Fruit fly (Drosophila melanogaster) whole organism, embryonic: ENCODE results near the gene Bet5.

ENCODE experiments used
- Asciz ChIP-seq: fragments of 200-800 bp; sonication (Bioruptor generic); optimal IDR thresholded peaks from 2 replicates; lab custom pipeline; 2017; ENCODE audit warnings: missing biosample characterization, mild to moderate bottlenecking, missing genetic modification characterization, missing genetic modification reagents
- Atf3 ChIP-seq: fragments of 200-800 bp; sonication (Bioruptor generic); optimal IDR thresholded peaks from 3 replicates; lab custom pipeline; 2016; ENCODE audit warnings: missing biosample characterization, missing genetic modification characterization
- CG10565 ChIP-seq: fragments of 200-800 bp; sonication (Bioruptor generic); optimal IDR thresholded peaks from 3 replicates; lab custom pipeline; 2016; ENCODE audit warnings: missing biosample characterization, mild to moderate bottlenecking, missing genetic modification characterization
- CG11504 ChIP-seq: fragments of 200-800 bp; sonication (Bioruptor generic); optimal IDR thresholded peaks from 3 replicates; lab custom pipeline; 2019; ENCODE audit warnings: missing biosample characterization, mild to moderate bottlenecking, missing genetic modification characterization, moderate library complexity
- CG11695 ChIP-seq: fragments of 200-800 bp; sonication (Bioruptor generic); IDR thresholded peaks from 3 replicates; pipeline ENCODE4 v1.3.6; 2022; ENCODE audit warnings: missing biosample characterization, missing genetic modification characterization
- CG14860 ChIP-seq: fragments of 200-800 bp; sonication (Bioruptor generic); IDR thresholded peaks from 3 replicates; pipeline ENCODE4 v1.3.6; 2022; ENCODE audit warnings: missing biosample characterization, missing genetic modification characterization; ENCODE audit not compliant: partially characterized antibody
- CG15601 ChIP-seq: fragments of 200-800 bp; sonication (Bioruptor generic); optimal IDR thresholded peaks from 3 replicates; lab custom pipeline; 2019; ENCODE audit warnings: missing biosample characterization, mild to moderate bottlenecking, missing genetic modification characterization, moderate library complexity
- CG17361 ChIP-seq: fragments of 200-800 bp; sonication (Bioruptor generic); IDR thresholded peaks from 3 replicates; pipeline ENCODE4 v1.3.6; 2022; ENCODE audit warnings: missing biosample characterization, missing genetic modification characterization
- CG17385 ChIP-seq: fragments of 200-800 bp; sonication (Bioruptor generic); optimal IDR thresholded peaks from 3 replicates; lab custom pipeline; 2018; ENCODE audit warnings: missing biosample characterization, mild to moderate bottlenecking, missing genetic modification characterization
- CG18262 ChIP-seq: fragments of 200-800 bp; optimal IDR thresholded peaks from 3 replicates; lab custom pipeline; 2019; ENCODE audit warnings: missing biosample characterization, mild to moderate bottlenecking, missing genetic modification characterization, moderate library complexity
- CG2120 ChIP-seq: fragments of 200-800 bp; sonication (Bioruptor generic); optimal IDR thresholded peaks from 3 replicates; lab custom pipeline; 2016; ENCODE audit warnings: missing biosample characterization, missing genetic modification characterization
- CG2202 ChIP-seq: fragments of 200-800 bp; sonication (Bioruptor generic); optimal IDR thresholded peaks from 2 replicates; lab custom pipeline; 2018; ENCODE audit warnings: missing biosample characterization, mild to moderate bottlenecking, missing genetic modification characterization
- CG32772 ChIP-seq: fragments of 200-800 bp; sonication (Bioruptor generic); IDR thresholded peaks from 2 replicates; pipeline ENCODE4 v1.3.6; 2022; ENCODE audit warnings: missing biosample characterization, missing genetic modification characterization
- CG3838 ChIP-seq: fragments of 200-800 bp; sonication (Bioruptor generic); optimal IDR thresholded peaks from 3 replicates; lab custom pipeline; 2016; ENCODE audit warnings: missing biosample characterization, missing genetic modification characterization
- CG4617 ChIP-seq: fragments of 200-800 bp; sonication (Bioruptor generic); optimal IDR thresholded peaks from 3 replicates; lab custom pipeline; 2016; ENCODE audit warnings: missing biosample characterization, missing genetic modification characterization, borderline replicate concordance
- CG6654 ChIP-seq: fragments of 200-800 bp; sonication (Bioruptor generic); optimal IDR thresholded peaks from 2 replicates; lab custom pipeline; 2017; ENCODE audit warnings: missing biosample characterization, mild to moderate bottlenecking, missing genetic modification characterization
- CG6791 ChIP-seq: fragments of 200-800 bp; sonication (Bioruptor generic); IDR thresholded peaks from 3 replicates; pipeline ENCODE4 v1.3.6; 2022; ENCODE audit warnings: missing biosample characterization, missing genetic modification characterization; ENCODE audit not compliant: partially characterized antibody
- CG8281 ChIP-seq: fragments of 200-800 bp; sonication (Bioruptor generic); optimal IDR thresholded peaks from 2 replicates; lab custom pipeline; 2018; ENCODE audit warnings: missing biosample characterization, mild to moderate bottlenecking, missing genetic modification characterization, moderate library complexity
- CG8290 ChIP-seq, 3 experiments: fragments of 200-800 bp; sonication (Bioruptor generic); optimal IDR thresholded peaks; 2 replicates each; lab custom pipeline; 2016 to 2019; ENCODE audit warnings: missing biosample characterization in 3 of 3, missing genetic modification characterization in 3 of 3, mild to moderate bottlenecking in 2 of 3, moderate library complexity in 1 of 3
- CG8388 ChIP-seq: fragments of 200-800 bp; sonication (Bioruptor generic); optimal IDR thresholded peaks from 2 replicates; lab custom pipeline; 2019; ENCODE audit warnings: missing biosample characterization, mild to moderate bottlenecking, missing genetic modification characterization, moderate library complexity
- CG8765 ChIP-seq: fragments of 200-800 bp; sonication (Bioruptor generic); IDR thresholded peaks from 2 replicates; pipeline ENCODE4 v1.3.6; 2022; ENCODE audit warnings: missing biosample characterization, missing genetic modification characterization
- Dfd ChIP-seq, 2 experiments: fragments of >200 bp; optimal IDR thresholded peaks; 2 replicates each; lab custom pipeline; 2017; ENCODE audit warnings: missing biosample characterization in 2 of 2, missing genetic modification characterization in 2 of 2
- Dip3 ChIP-seq: fragments of 200-800 bp; sonication (Bioruptor generic); optimal IDR thresholded peaks from 3 replicates; lab custom pipeline; 2016; ENCODE audit warnings: missing biosample characterization, missing genetic modification characterization
- Fer2 ChIP-seq: fragments of 200-800 bp; sonication (Bioruptor generic); optimal IDR thresholded peaks from 2 replicates; lab custom pipeline; 2018; ENCODE audit warnings: missing biosample characterization, mild to moderate bottlenecking, missing genetic modification characterization, moderate library complexity
- Hsf ChIP-seq: fragments of 200-800 bp; sonication (Bioruptor generic); optimal IDR thresholded peaks from 3 replicates; lab custom pipeline; 2016; ENCODE audit warnings: missing biosample characterization, missing genetic modification characterization
- Lim3 ChIP-seq: fragments of 200-800 bp; sonication (Bioruptor generic); IDR thresholded peaks from 2 replicates; pipeline ENCODE4 v1.3.6; 2022; ENCODE audit warnings: missing biosample characterization, missing genetic modification characterization
- Lpt ChIP-seq: fragments of >200 bp; optimal IDR thresholded peaks from 2 replicates; lab custom pipeline; 2018; ENCODE audit warnings: missing biosample characterization, missing genetic modification characterization
- MTF-1 ChIP-seq: fragments of 200-800 bp; sonication (Bioruptor generic); optimal IDR thresholded peaks from 2 replicates; lab custom pipeline; 2018; ENCODE audit warnings: missing biosample characterization, mild to moderate bottlenecking, missing genetic modification characterization, borderline replicate concordance
- Nf-YB ChIP-seq: fragments of 200-800 bp; sonication (Bioruptor generic); optimal IDR thresholded peaks from 3 replicates; lab custom pipeline; 2019; ENCODE audit warnings: missing biosample characterization, mild to moderate bottlenecking, missing genetic modification characterization, moderate library complexity
- Ssrp ChIP-seq: fragments of 200-800 bp; sonication (Bioruptor generic); optimal IDR thresholded peaks from 2 replicates; lab custom pipeline; 2018; ENCODE audit warnings: missing biosample characterization, mild to moderate bottlenecking, missing genetic modification characterization, moderate library complexity
- ap ChIP-seq: fragments of 200-800 bp; sonication (Bioruptor generic); IDR thresholded peaks from 2 replicates; pipeline ENCODE4 v1.3.6; 2022; ENCODE audit warnings: missing biosample characterization, missing genetic modification characterization
- bigmax ChIP-seq: fragments of 200-800 bp; sonication (Bioruptor generic); optimal IDR thresholded peaks from 2 replicates; lab custom pipeline; 2018; ENCODE audit warnings: missing biosample characterization, mild to moderate bottlenecking, missing genetic modification characterization
- chn ChIP-seq: fragments of 200-800 bp; sonication (Bioruptor generic); optimal IDR thresholded peaks from 2 replicates; lab custom pipeline; 2016; ENCODE audit warnings: missing biosample characterization, missing genetic modification characterization
- ci ChIP-seq: fragments of 200-800 bp; sonication (Bioruptor generic); IDR thresholded peaks from 3 replicates; pipeline ENCODE4 v1.3.6; 2022; ENCODE audit warnings: missing biosample characterization, missing genetic modification characterization
- crol ChIP-seq: fragments of 200-800 bp; sonication (Bioruptor generic); IDR thresholded peaks from 2 replicates; pipeline ENCODE4 v1.3.6; 2022; ENCODE audit warnings: missing biosample characterization, missing genetic modification characterization
- eve ChIP-seq, 2 experiments: fragments of >200 bp; optimal IDR thresholded peaks; 2 replicates each; lab custom pipeline; 2017; ENCODE audit warnings: missing biosample characterization in 2 of 2, missing genetic modification characterization in 2 of 2
- ewg ChIP-seq: fragments of 200-800 bp; sonication (Bioruptor generic); optimal IDR thresholded peaks from 3 replicates; lab custom pipeline; 2017; ENCODE audit warnings: mild to moderate bottlenecking, missing biosample characterization, missing genetic modification reagents, missing genetic modification characterization
- eyg ChIP-seq: fragments of 200-800 bp; sonication (Bioruptor generic); optimal IDR thresholded peaks from 3 replicates; lab custom pipeline; 2016; ENCODE audit warnings: missing biosample characterization, missing genetic modification characterization
- fd3F ChIP-seq: fragments of 200-800 bp; sonication (Bioruptor generic); optimal IDR thresholded peaks from 2 replicates; lab custom pipeline; 2018; ENCODE audit warnings: missing biosample characterization, mild to moderate bottlenecking, missing genetic modification characterization, moderate library complexity
- gfzf ChIP-seq: fragments of 200-800 bp; sonication (Bioruptor generic); optimal IDR thresholded peaks from 2 replicates; lab custom pipeline; 2016; ENCODE audit warnings: missing biosample characterization, mild to moderate bottlenecking, missing genetic modification characterization, moderate library complexity
- grau ChIP-seq: fragments of 200-800 bp; optimal IDR thresholded peaks from 3 replicates; lab custom pipeline; 2019; ENCODE audit warnings: missing biosample characterization, mild to moderate bottlenecking, missing genetic modification characterization, moderate library complexity
- insv ChIP-seq, 2 experiments: fragments of 200-800 bp; sonication (Bioruptor generic); optimal IDR thresholded peaks; 3 replicates each; lab custom pipeline; 2016 to 2018; ENCODE audit warnings: missing biosample characterization in 2 of 2, missing genetic modification characterization in 2 of 2
- jigr1 ChIP-seq: fragments of 200-800 bp; sonication (Bioruptor generic); IDR thresholded peaks from 3 replicates; pipeline ENCODE4 v1.3.6; 2022; ENCODE audit warnings: missing biosample characterization, missing genetic modification characterization
- knrl ChIP-seq: fragments of 200-800 bp; sonication (Bioruptor generic); IDR thresholded peaks from 3 replicates; pipeline ENCODE4 v1.3.6; 2022; ENCODE audit warnings: missing biosample characterization, missing genetic modification characterization; ENCODE audit not compliant: partially characterized antibody
- pan ChIP-seq, 4 experiments: fragments of >200 bp in 3 of 4; fragments of 200-800 bp in 1 of 4; sonication (Bioruptor generic) in 1 of 4; optimal IDR thresholded peaks in 3 of 4; IDR thresholded peaks in 1 of 4; 2 replicates each; pipeline versions ENCODE4 v1.3.6 to Lab custom; 2017 to 2022; ENCODE audit warnings: missing biosample characterization in 2 of 4, missing genetic modification characterization in 2 of 4, mixed read lengths in 1 of 4
- sens ChIP-seq: fragments of 200-800 bp; sonication (Bioruptor generic); peaks from one replicate; lab custom pipeline; 2016; ENCODE audit warnings: missing biosample characterization, missing genetic modification characterization
- sens-2 ChIP-seq: fragments of 200-800 bp; sonication (Bioruptor generic); IDR thresholded peaks from 2 replicates; pipeline ENCODE4 v1.3.6; 2022; ENCODE audit warnings: missing biosample characterization, missing genetic modification characterization
- sug ChIP-seq: fragments of 200-800 bp; optimal IDR thresholded peaks from 2 replicates; lab custom pipeline; 2019; ENCODE audit warnings: missing biosample characterization, mild to moderate bottlenecking, missing genetic modification characterization, moderate library complexity
- twi ChIP-seq: fragments of 200-800 bp; optimal IDR thresholded peaks from 2 replicates; lab custom pipeline; 2019; ENCODE audit warnings: missing biosample characterization, mild to moderate bottlenecking, missing genetic modification characterization, moderate library complexity
- zfh2 ChIP-seq: fragments of 200-800 bp; sonication (Bioruptor generic); optimal IDR thresholded peaks from 2 replicates; lab custom pipeline; 2016; ENCODE audit warnings: missing biosample characterization, missing genetic modification characterization

Bet5 gene

DNA sequence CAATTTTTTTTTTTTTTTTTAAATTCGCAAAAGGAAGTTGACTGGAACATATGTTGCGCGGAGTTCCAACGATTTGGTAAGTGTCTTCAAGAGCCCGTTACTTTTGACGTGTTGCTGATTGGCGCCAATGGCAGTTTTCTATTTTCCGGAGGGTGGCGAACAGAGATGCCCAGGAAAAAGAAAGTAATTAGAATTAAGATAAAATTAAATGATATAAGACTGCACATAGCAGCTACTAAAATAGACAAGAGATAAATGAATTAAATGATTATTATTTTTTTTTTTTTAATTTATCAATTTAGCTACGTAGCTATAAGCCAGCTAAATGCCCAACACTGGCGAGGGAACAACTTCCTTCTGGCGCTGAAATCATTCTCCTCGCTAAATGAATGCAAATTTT lies 42.2 kb downstream of the Bet5 start (continued):
- TF ChIP-seq CG15601 (tag; lab: Kevin White, UChicago) (no peak), sug (tag; lab: Kevin White, UChicago) (no peak), ci (peak; percentile 60; the same call in 1 of the 3 replicates), CG6654 (no peak), jigr1 (GFP tag; lab: Robert Waterston, UW) (no peak), Lim3 (GFP tag; lab: Robert Waterston, UW) (no peak), zfh2 (GFP tag; lab: Kevin White, UChicago) (no peak), Lpt (no peak), sens (GFP tag; lab: Kevin White, UChicago) (peak; percentile 46), MTF-1 (GFP tag; lab: Kevin White, UChicago) (no peak), CG6791 (GFP tag; lab: Robert Waterston, UW) (no peak), CG4617 (no peak), eyg (GFP tag; lab: Kevin White, UChicago) (no peak), CG8388 (GFP tag; lab: Kevin White, UChicago) (peak; percentile 19), insv (GFP tag; optimal IDR thresholded peaks at IDR 0.05; lab: Kevin White, UChicago) (no peak), CG11504 (tag; lab: Kevin White, UChicago) (peak; percentile 34), CG17385 (GFP tag; lab: Kevin White, UChicago) (no peak), ap (GFP tag; lab: Robert Waterston, UW) (no peak), Fer2 (tag; lab: Kevin White, UChicago) (no peak), crol (no peak), CG2202 (tag; lab: Kevin White, UChicago) (no peak), CG18262 (tag; lab: Kevin White, UChicago) (peak; percentile 33), CG2120 (GFP tag; lab: Kevin White, UChicago) (peak; percentile 1), pan (optimal IDR thresholded peaks at IDR 0.05; lab: Kevin White, UChicago) (no peak), pan (GFP tag; optimal IDR thresholded peaks at IDR 0.05 in 1 of 2, IDR thresholded peaks at IDR 0.05 in 1 of 2) (peak in 1 of 2 experiments; percentile 50), CG11695 (GFP tag; lab: Robert Waterston, UW) (0 out of 3 replicates have a peak, but pooled peaks have one; percentile 42), Dfd (GFP tag; optimal IDR thresholded peaks at IDR 0.05; lab: Kevin White, UChicago) (no peak), knrl (no peak), fd3F (GFP tag; lab: Kevin White, UChicago) (no peak), CG14860 (GFP tag; lab: Robert Waterston, UW) (no peak), twi (no peak), Atf3 (GFP tag; lab: Kevin White, UChicago) (no peak), CG8281 (tag; lab: Kevin White, UChicago) (no peak), gfzf (GFP tag; lab: Kevin White, UChicago) (no peak), CG3838 (GFP tag; lab: Kevin White, UChicago) (no peak), grau (tag; lab: Kevin White, UChicago) (peak; percentile 18), sens-2 (GFP tag; lab: Robert Waterston, UW) (peak; percentile 65), CG10565 (GFP tag; lab: Kevin White, UChicago) (no peak), Ssrp (tag; lab: Kevin White, UChicago) (peak; percentile 18), Dip3 (no peak), CG8765 (no peak), Asciz (no peak), Hsf (GFP tag; lab: Kevin White, UChicago) (peak; percentile 3), chn (GFP tag; lab: Kevin White, UChicago) (no peak), CG32772 (no peak), eve (GFP tag; optimal IDR thresholded peaks at IDR 0.05; lab: Kevin White, UChicago) (peak in 1 of 2 experiments; percentile 6), Nf-YB (GFP tag; lab: Kevin White, UChicago) (no peak), bigmax (no peak), CG17361 (GFP tag; lab: Robert Waterston, UW) (0 out of 3 replicates have a peak, but pooled peaks have one; percentile 20), CG8290 (GFP tag; optimal IDR thresholded peaks at IDR 0.05; lab: Kevin White, UChicago) (no peak), CG8290 (tag; optimal IDR thresholded peaks at IDR 0.05; lab: Kevin White, UChicago) (no peak), ewg (GFP tag; lab: Kevin White, UChicago) (no peak)
